Worm (Caenorhabditis elegans) whole organism, midembryonic: Measurements from ENCODE around the gene F44B9.5.

Source experiments
- T22C8.4 ChIP-seq: fragments of 200-800 bp; sonication (Bioruptor generic); IDR thresholded peaks from 2 replicates; pipeline ENCODE4 v1.3.6; 2022; ENCODE audit warnings: missing genetic modification characterization, missing compliant biosample characterization
- flt-1 ChIP-seq: fragments of 200-800 bp; sonication (Bioruptor generic); IDR thresholded peaks from 2 replicates; pipeline ENCODE4 v1.3.6; 2022; ENCODE audit warnings: missing genetic modification characterization, missing compliant biosample characterization
- ref-1 ChIP-seq: fragments of 200-800 bp; sonication (Bioruptor generic); conservative IDR thresholded peaks from 2 replicates; pipeline ENCODE4 v1.3.6; 2022; ENCODE audit warnings: missing genetic modification reagents, missing genetic modification characterization, missing compliant biosample characterization
- tab-1 ChIP-seq: fragments of 200-800 bp; sonication (Bioruptor generic); IDR thresholded peaks from 2 replicates; pipeline ENCODE4 v1.3.6; 2022; ENCODE audit warnings: missing genetic modification characterization, missing compliant biosample characterization
- ztf-29 ChIP-seq: fragments of 200-800 bp; sonication (Bioruptor generic); IDR thresholded peaks from 2 replicates; pipeline ENCODE4 v1.3.6; 2022; ENCODE audit warnings: missing genetic modification reagents, missing genetic modification characterization, missing compliant biosample characterization

DNA sequence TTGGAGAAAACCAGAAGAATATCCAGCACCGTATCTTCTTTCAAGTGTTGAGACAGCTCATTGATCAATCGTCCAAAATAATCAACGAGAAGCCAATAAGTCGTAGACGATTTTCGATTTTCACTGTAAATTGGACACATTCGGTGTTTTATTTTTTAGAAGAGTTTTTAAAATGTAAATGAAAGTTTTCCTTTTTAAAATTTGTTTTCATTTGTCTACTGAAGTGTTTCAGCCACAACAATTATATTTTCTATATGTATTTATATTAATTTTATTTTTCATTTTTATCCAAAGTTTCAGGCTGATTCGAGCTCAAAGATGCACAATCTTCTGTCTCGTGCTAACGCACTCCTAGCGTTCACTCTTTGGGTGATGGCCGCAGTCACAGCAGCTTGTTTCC lies 28.4 kb upstream of the F44B9.5 start, which contains the start of gene spcs-3:
- TF ChIP-seq flt-1 (no peak), T22C8.4 (GFP tag; lab: Robert Waterston, UW) (no peak), tab-1 (GFP tag; lab: Robert Waterston, UW) (no peak), ref-1 (no peak), ztf-29 (GFP tag; lab: Robert Waterston, UW) (no peak)
